Worm (Caenorhabditis elegans) whole organism, young adult: Measurements from ENCODE around the gene szy-2.

Experiments used
- B0035.1 ChIP-seq: sonication (generic microtip); optimal IDR thresholded peaks from 2 replicates; lab custom pipeline; 2016; ENCODE audit warnings: missing genetic modification characterization, mild to moderate bottlenecking, missing compliant biosample characterization, missing genotype, missing genetic modification reagents
- B0336.3 ChIP-seq: fragments of 200-800 bp; sonication (Bioruptor generic); IDR thresholded peaks from 2 replicates; pipeline ENCODE4 v1.3.6; 2022; ENCODE audit warnings: missing genetic modification characterization, missing compliant biosample characterization
- F22D6.2 ChIP-seq: sonication (generic microtip); optimal IDR thresholded peaks from 2 replicates; lab custom pipeline; 2016; ENCODE audit warnings: mild to moderate bottlenecking, missing genetic modification characterization, missing compliant biosample characterization
- F33H1.4 ChIP-seq: fragments of 200-800 bp; sonication (Bioruptor generic); IDR thresholded peaks from 2 replicates; pipeline ENCODE4 v1.3.6; 2022; ENCODE audit warnings: missing genetic modification reagents, missing genetic modification characterization, missing compliant biosample characterization
- F57C9.4 ChIP-seq: sonication (generic microtip); optimal IDR thresholded peaks from 2 replicates; lab custom pipeline; 2017; ENCODE audit warnings: mild to moderate bottlenecking, missing genetic modification characterization, missing compliant biosample characterization
- K11D2.4 ChIP-seq: fragments of 200-800 bp; sonication (Bioruptor generic); IDR thresholded peaks from 2 replicates; pipeline ENCODE4 v1.3.6; 2022; ENCODE audit warnings: missing genetic modification reagents, missing genetic modification characterization, missing compliant biosample characterization
- T07F8.4 ChIP-seq: sonication (generic microtip); optimal IDR thresholded peaks from 2 replicates; lab custom pipeline; 2016; ENCODE audit warnings: mild to moderate bottlenecking, missing genetic modification characterization, moderate library complexity, missing compliant biosample characterization
- Y53G8AR.9 ChIP-seq: fragments of 200-800 bp; sonication (Bioruptor generic); conservative IDR thresholded peaks from 2 replicates; pipeline ENCODE4 v1.3.6; 2022; ENCODE audit warnings: missing genetic modification reagents, missing genetic modification characterization, missing compliant biosample characterization
- Y56A3A.18 ChIP-seq: fragments of 200-800 bp; sonication (Bioruptor generic); IDR thresholded peaks from 2 replicates; pipeline ENCODE4 v1.3.6; 2022; ENCODE audit warnings: missing genetic modification reagents, missing genetic modification characterization, missing compliant biosample characterization
- ZK185.1 ChIP-seq: sonication (generic microtip); optimal IDR thresholded peaks from 2 replicates; lab custom pipeline; 2016; ENCODE audit warnings: mild to moderate bottlenecking, missing genetic modification characterization, missing compliant biosample characterization; ENCODE audit not compliant: poor library complexity, severe bottlenecking
- ama-1 ChIP-seq, 3 experiments: fragments of 150-350 bp in 1 of 3; sonication (generic microtip) in 2 of 3; optimal IDR thresholded peaks; 2 replicates each; lab custom pipeline; 2014 to 2018; ENCODE audit warnings: missing biosample characterization in 2 of 3, missing genetic modification characterization in 2 of 3, missing genetic modification reagents in 2 of 3
- athp-1 ChIP-seq: sonication (generic microtip); optimal IDR thresholded peaks from 2 replicates; lab custom pipeline; 2017; ENCODE audit warnings: mild to moderate bottlenecking, missing genetic modification characterization, missing compliant biosample characterization
- attf-3 ChIP-seq: fragments of 200-800 bp; sonication (Bioruptor generic); conservative IDR thresholded peaks from 2 replicates; pipeline ENCODE4 v1.3.6; 2022; ENCODE audit warnings: missing genetic modification reagents, missing genetic modification characterization, missing compliant biosample characterization
- attf-5 ChIP-seq: fragments of 200-800 bp; sonication (Bioruptor generic); optimal IDR thresholded peaks from 2 replicates; lab custom pipeline; 2018; ENCODE audit warnings: mild to moderate bottlenecking, missing genetic modification characterization, missing compliant biosample characterization
- bed-2 ChIP-seq: fragments of 200-800 bp; sonication (Bioruptor generic); IDR thresholded peaks from 2 replicates; pipeline ENCODE4 v1.3.6; 2022; ENCODE audit warnings: missing genetic modification reagents, missing genetic modification characterization, missing compliant biosample characterization
- ccch-3 ChIP-seq: fragments of 200-800 bp; sonication (Bioruptor generic); optimal IDR thresholded peaks from 2 replicates; lab custom pipeline; 2018; ENCODE audit warnings: mild to moderate bottlenecking, missing genetic modification characterization, missing compliant biosample characterization
- cebp-2 ChIP-seq: fragments of 200-800 bp; sonication (Bioruptor generic); IDR thresholded peaks from 2 replicates; pipeline ENCODE4 v1.3.6; 2022; ENCODE audit warnings: missing genetic modification characterization, missing compliant biosample characterization
- ceh-58 ChIP-seq: fragments of 200-800 bp; sonication (Bioruptor generic); IDR thresholded peaks from 2 replicates; pipeline ENCODE4 v1.3.6; 2022; ENCODE audit warnings: missing genetic modification characterization, missing compliant biosample characterization
- ceh-79 ChIP-seq: sonication (generic microtip); optimal IDR thresholded peaks from 2 replicates; lab custom pipeline; 2017; ENCODE audit warnings: mild to moderate bottlenecking, missing genetic modification characterization, missing compliant biosample characterization
- ceh-91 ChIP-seq: fragments of 200-800 bp; sonication (Bioruptor generic); IDR thresholded peaks from 2 replicates; pipeline ENCODE4 v1.3.6; 2022; ENCODE audit warnings: missing genetic modification reagents, missing genetic modification characterization, missing compliant biosample characterization
- chd-7 ChIP-seq: sonication (generic microtip); optimal IDR thresholded peaks from 2 replicates; lab custom pipeline; 2016; ENCODE audit warnings: mild to moderate bottlenecking, missing genetic modification characterization, moderate library complexity, missing compliant biosample characterization
- dox-1 ChIP-seq: fragments of 200-800 bp; sonication (Bioruptor generic); IDR thresholded peaks from 2 replicates; pipeline ENCODE4 v1.3.6; 2022; ENCODE audit warnings: missing genetic modification reagents, missing genetic modification characterization, missing compliant biosample characterization
- ekl-4 ChIP-seq: fragments of 200-800 bp; sonication (Bioruptor generic); IDR thresholded peaks from 2 replicates; pipeline ENCODE4 v1.3.6; 2022; ENCODE audit warnings: missing genetic modification reagents, missing genetic modification characterization, missing compliant biosample characterization
- ets-4 ChIP-seq: fragments of 200-800 bp; sonication (Bioruptor generic); optimal IDR thresholded peaks from 2 replicates; lab custom pipeline; 2018; ENCODE audit warnings: mild to moderate bottlenecking, missing genetic modification characterization, missing compliant biosample characterization
- fkh-3 ChIP-seq: sonication (generic microtip); optimal IDR thresholded peaks from 2 replicates; lab custom pipeline; 2016; ENCODE audit warnings: mild to moderate bottlenecking, missing genetic modification characterization, missing compliant biosample characterization
- gei-17 ChIP-seq: fragments of 200-800 bp; sonication (Bioruptor generic); optimal IDR thresholded peaks from 2 replicates; lab custom pipeline; 2018; ENCODE audit warnings: mild to moderate bottlenecking, missing genetic modification characterization, missing compliant biosample characterization
- hlh-26 ChIP-seq: fragments of 200-800 bp; sonication (Bioruptor generic); conservative IDR thresholded peaks from 2 replicates; pipeline ENCODE4 v1.3.6; 2022; ENCODE audit warnings: missing genetic modification reagents, missing genetic modification characterization, missing compliant biosample characterization
- let-526 ChIP-seq: fragments of 200-800 bp; sonication (Bioruptor generic); IDR thresholded peaks from 2 replicates; pipeline ENCODE4 v1.3.6; 2022; ENCODE audit warnings: missing genetic modification reagents, missing genetic modification characterization, missing compliant biosample characterization
- lin-35 ChIP-seq, 3 experiments: fragments of 150-350 bp in 2 of 3; sonication (generic microtip) in 1 of 3; optimal IDR thresholded peaks; 2 replicates each; lab custom pipeline; 2014 to 2018; ENCODE audit warnings: missing biosample characterization in 3 of 3, missing genetic modification characterization in 3 of 3, missing genetic modification reagents in 3 of 3
- lir-1 ChIP-seq: fragments of 200-800 bp; sonication (Bioruptor generic); conservative IDR thresholded peaks from 2 replicates; pipeline ENCODE4 v1.3.6; 2022; ENCODE audit warnings: missing genetic modification reagents, missing genetic modification characterization, missing compliant biosample characterization
- madf-10 ChIP-seq: sonication (generic microtip); optimal IDR thresholded peaks from 2 replicates; lab custom pipeline; 2016; ENCODE audit warnings: mild to moderate bottlenecking, missing genetic modification characterization, missing compliant biosample characterization
- nfya-1 ChIP-seq: sonication (generic microtip); optimal IDR thresholded peaks from 2 replicates; lab custom pipeline; 2017; ENCODE audit warnings: antibody characterized with exemption, missing compliant biosample characterization, missing genetic modification characterization, borderline replicate concordance; ENCODE audit not compliant: insufficient read depth
- nfyb-1 ChIP-seq: fragments of 200-800 bp; sonication (Bioruptor generic); IDR thresholded peaks from 2 replicates; pipeline ENCODE4 v1.3.6; 2022; ENCODE audit warnings: missing genetic modification reagents, missing genetic modification characterization, missing compliant biosample characterization
- nhr-80 ChIP-seq: sonication (generic microtip); optimal IDR thresholded peaks from 2 replicates; lab custom pipeline; 2016; ENCODE audit warnings: missing genetic modification characterization, missing compliant biosample characterization
- snpc-1.1 ChIP-seq: sonication (generic microtip); optimal IDR thresholded peaks from 2 replicates; lab custom pipeline; 2017; ENCODE audit warnings: missing genetic modification characterization, mild to moderate bottlenecking, missing compliant biosample characterization, antibody characterized with exemption, moderate library complexity, missing genotype, missing genetic modification reagents; ENCODE audit not compliant: insufficient read depth
- snpc-3.4 ChIP-seq: sonication (generic microtip); optimal IDR thresholded peaks from 2 replicates; lab custom pipeline; 2017; ENCODE audit warnings: missing genetic modification characterization, mild to moderate bottlenecking, missing compliant biosample characterization, antibody characterized with exemption, moderate library complexity, missing genotype, missing genetic modification reagents
- snpc-4 ChIP-seq, 5 experiments: fragments of 150-350 bp in 1 of 5; sonication (generic microtip) in 4 of 5; optimal IDR thresholded peaks; 2 replicates each; lab custom pipeline; 2014 to 2018; ENCODE audit warnings: missing genetic modification characterization in 5 of 5, missing biosample characterization in 3 of 5, antibody characterized with exemption in 2 of 5, mild to moderate bottlenecking in 2 of 5, missing compliant biosample characterization in 2 of 5, missing genotype in 2 of 5, moderate library complexity in 2 of 5, missing genetic modification reagents in 1 of 5
- tbp1 ChIP-seq: fragments of 200-800 bp; sonication (Bioruptor generic); optimal IDR thresholded peaks from 2 replicates; lab custom pipeline; 2018; ENCODE audit warnings: mild to moderate bottlenecking, missing genetic modification characterization, missing compliant biosample characterization
- tbx-9 ChIP-seq: sonication (generic microtip); optimal IDR thresholded peaks from 2 replicates; lab custom pipeline; 2016; ENCODE audit warnings: borderline replicate concordance, missing genetic modification characterization, inconsistent platforms, missing compliant biosample characterization
- zfh-2 ChIP-seq: fragments of 200-800 bp; sonication (Bioruptor generic); conservative IDR thresholded peaks from 2 replicates; pipeline ENCODE4 v1.3.6; 2022; ENCODE audit warnings: missing genetic modification reagents, missing genetic modification characterization, missing compliant biosample characterization
- ztf-3 ChIP-seq: fragments of 200-800 bp; sonication (Bioruptor generic); optimal IDR thresholded peaks from 2 replicates; lab custom pipeline; 2018; ENCODE audit warnings: mild to moderate bottlenecking, missing genetic modification characterization, missing compliant biosample characterization

szy-2 gene

DNA sequence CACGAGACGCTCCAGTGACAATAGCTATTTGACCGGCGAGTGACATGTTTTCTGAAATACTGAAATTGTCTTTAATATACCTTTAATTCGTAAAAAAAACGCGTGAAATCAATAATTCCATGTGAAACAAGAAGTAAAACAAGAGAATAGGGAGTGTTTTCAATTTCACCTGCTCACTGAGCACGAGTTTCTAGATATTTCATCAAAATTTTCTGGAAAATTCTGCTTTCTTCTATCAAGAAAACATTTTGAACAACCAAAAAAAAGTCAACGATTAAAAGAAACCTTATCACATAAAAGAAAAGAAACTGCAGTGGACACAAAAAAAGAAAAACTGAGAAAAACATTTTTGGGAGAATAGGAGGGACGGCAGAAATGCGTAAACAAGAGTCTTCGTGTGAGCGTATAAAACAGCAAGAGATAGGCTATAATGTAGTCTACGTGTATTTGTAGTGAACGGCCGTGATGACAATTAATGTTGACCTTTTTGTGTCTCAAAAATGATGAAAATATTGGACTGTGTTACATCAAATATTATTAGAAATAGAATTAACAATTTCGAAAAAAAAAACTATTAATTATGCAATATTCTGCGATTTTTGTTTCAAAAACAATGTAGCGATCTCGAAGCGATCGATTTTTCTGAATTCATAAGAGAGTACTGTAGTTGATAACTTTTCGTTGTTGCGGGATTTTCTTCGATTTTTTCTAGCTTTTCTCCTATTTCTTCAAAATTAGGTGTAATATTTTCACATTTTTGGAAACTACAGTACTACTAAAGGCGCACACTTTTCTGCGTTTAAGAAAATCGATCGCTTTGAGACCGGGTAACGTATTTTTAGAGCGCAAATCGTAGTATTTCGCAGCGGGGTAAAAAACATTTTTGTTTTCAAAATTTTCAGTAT, 2.8 kb downstream of the szy-2 start, which contains the start of gene dhs-9 (continued):
- no peak for TF ChIP-seq athp-1 (tag; lab: Kevin White, UChicago)
- TF ChIP-seq lin-35 (GFP tag; optimal IDR thresholded peaks at IDR 0.05; lab: Kevin White, UChicago): no peak
- no peak for TF ChIP-seq ceh-58 (GFP tag; lab: Robert Waterston, UW)
- TF ChIP-seq ceh-79: no peak
- peak; percentile 62 for TF ChIP-seq Y53G8AR.9 (GFP tag; lab: Robert Waterston, UW)
- no peak for TF ChIP-seq tbx-9
- no peak for TF ChIP-seq snpc-4 (GFP tag; optimal IDR thresholded peaks at IDR 0.05; lab: Kevin White, UChicago)
- TF ChIP-seq snpc-4 (tag; optimal IDR thresholded peaks at IDR 0.05; lab: Kevin White, UChicago): no peak
- no peak for TF ChIP-seq madf-10
- no peak for TF ChIP-seq let-526 (GFP tag; lab: Robert Waterston, UW)
- peak; percentile 51 for TF ChIP-seq nhr-80 (tag; lab: Kevin White, UChicago)

DNA sequence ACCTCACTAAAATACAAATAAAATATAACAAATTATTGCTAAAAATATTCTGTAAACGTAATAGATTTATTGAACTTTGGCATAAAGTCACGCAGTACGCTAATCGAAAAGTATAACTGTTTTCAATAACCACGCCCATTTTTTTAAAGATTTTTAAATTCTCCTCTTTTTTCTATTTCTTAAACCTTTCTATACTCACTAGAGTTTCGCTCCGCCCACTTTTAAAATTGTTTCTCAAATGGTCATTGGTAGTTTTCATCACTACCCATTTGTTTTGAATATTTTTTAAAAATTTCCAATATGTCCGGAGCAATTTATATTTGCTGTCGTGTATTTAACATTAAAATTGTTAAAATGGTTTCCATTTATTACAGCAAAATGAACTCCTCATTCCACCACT, 9.2 kb downstream of the szy-2 start, which contains the start of gene Y32H12A.1:
Gene Y32H12A.1, plus strand, starts transcription at position 301 of the 400 bp plus-strand sequence.
- TF ChIP-seq madf-10 (no peak), gei-17 (GFP tag; lab: Kevin White, UChicago) (no peak)
- TF ChIP-seq, all 124 proteins: peak for 0

DNA sequence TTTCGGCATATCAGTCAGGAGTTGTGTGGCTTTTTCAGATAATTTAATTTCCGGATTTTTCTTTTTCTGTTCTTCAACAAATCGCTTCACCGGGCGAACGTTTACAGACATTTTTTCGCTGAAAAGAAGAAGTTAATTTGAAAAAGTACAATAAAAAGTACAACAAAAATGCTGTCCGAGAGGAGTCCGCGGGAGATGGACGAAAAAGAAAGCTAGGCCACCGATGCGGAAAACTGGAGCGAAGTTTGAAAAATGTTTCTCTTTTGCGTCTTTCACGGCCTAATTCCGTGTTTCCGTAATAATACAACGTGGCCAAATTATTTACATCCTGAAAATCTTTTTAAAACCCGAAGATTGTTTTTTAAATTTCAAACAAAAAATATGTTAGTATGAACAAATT, 21.8 kb downstream of the szy-2 start, which contains the start of gene thoc-5:
Gene thoc-5, minus strand, starts transcription at position 152 of the 400 bp plus-strand sequence.
- TF ChIP-seq F57C9.4 (tag; lab: Kevin White, UChicago) (no peak), snpc-4 (GFP tag; optimal IDR thresholded peaks at IDR 0.05; lab: Kevin White, UChicago) (no peak), snpc-4 (tag; optimal IDR thresholded peaks at IDR 0.05; lab: Kevin White, UChicago) (peak in 1 of 4 experiments; percentile 12), ccch-3 (no peak), F33H1.4 (GFP tag; lab: Robert Waterston, UW) (peak; percentile 61), snpc-3.4 (tag; lab: Kevin White, UChicago) (no peak), ets-4 (GFP tag; lab: Kevin White, UChicago) (no peak), B0336.3 (no peak), lin-35 (GFP tag; optimal IDR thresholded peaks at IDR 0.05; lab: Kevin White, UChicago) (peak in 2 of 3 experiments; percentile 20 to 93), ama-1 (optimal IDR thresholded peaks at IDR 0.05; lab: Kevin White, UChicago) (no peak), ama-1 (GFP tag; optimal IDR thresholded peaks at IDR 0.05; lab: Kevin White, UChicago) (no peak), T07F8.4 (tag; lab: Kevin White, UChicago) (no peak), nfyb-1 (GFP tag; lab: Robert Waterston, UW) (peak; percentile 44; the same call in 1 of the 2 replicates), ekl-4 (GFP tag; lab: Robert Waterston, UW) (peak; percentile 47; the same call in 1 of the 2 replicates), tbp1 (GFP tag; lab: Kevin White, UChicago) (no peak), attf-3 (GFP tag; lab: Robert Waterston, UW) (peak; percentile 64; the same call in 1 of the 2 replicates), attf-5 (GFP tag; lab: Kevin White, UChicago) (peak; percentile 6), K11D2.4 (GFP tag; lab: Robert Waterston, UW) (peak; percentile 77), Y56A3A.18 (GFP tag; lab: Robert Waterston, UW) (no peak), lir-1 (GFP tag; lab: Robert Waterston, UW) (peak; percentile 84), bed-2 (GFP tag; lab: Robert Waterston, UW) (peak; percentile 86), cebp-2 (GFP tag; lab: Robert Waterston, UW) (no peak), dox-1 (no peak), ZK185.1 (tag; lab: Kevin White, UChicago) (peak; percentile 82), let-526 (GFP tag; lab: Robert Waterston, UW) (peak; percentile 69), F22D6.2 (tag; lab: Kevin White, UChicago) (peak; percentile 63), hlh-26 (GFP tag; lab: Robert Waterston, UW) (no peak), B0035.1 (tag; lab: Kevin White, UChicago) (no peak), ztf-3 (GFP tag; lab: Kevin White, UChicago) (no peak), zfh-2 (GFP tag; lab: Robert Waterston, UW) (no peak), ceh-91 (GFP tag; lab: Robert Waterston, UW) (no peak), snpc-1.1 (tag; lab: Kevin White, UChicago) (no peak), nfya-1 (tag; lab: Kevin White, UChicago) (no peak), chd-7 (no peak), fkh-3 (tag; lab: Kevin White, UChicago) (no peak)
